Fruit fly (Drosophila melanogaster) whole organism, embryonic: ENCODE data around the gene Trxr1.

ENCODE experiments used
- CG11723 ChIP-seq: fragments of 200-800 bp; sonication (Bioruptor generic); optimal IDR thresholded peaks from 2 replicates; lab custom pipeline; 2017; ENCODE audit warnings: missing biosample characterization, mild to moderate bottlenecking, missing genetic modification characterization
- CG12219 ChIP-seq: fragments of 200-800 bp; sonication (Bioruptor generic); optimal IDR thresholded peaks from 3 replicates; lab custom pipeline; 2018; ENCODE audit warnings: missing biosample characterization, mild to moderate bottlenecking, missing genetic modification characterization
- CG12659 ChIP-seq: fragments of 200-800 bp; sonication (Bioruptor generic); optimal IDR thresholded peaks from 3 replicates; lab custom pipeline; 2017; ENCODE audit warnings: mild to moderate bottlenecking, missing biosample characterization, missing genetic modification reagents, missing genetic modification characterization
- CG12769 ChIP-seq: fragments of 200-800 bp; sonication (Bioruptor generic); optimal IDR thresholded peaks from 2 replicates; lab custom pipeline; 2019; ENCODE audit warnings: missing biosample characterization, mild to moderate bottlenecking, missing genetic modification characterization, moderate library complexity
- CG1529 ChIP-seq: fragments of 200-800 bp; sonication (Bioruptor generic); optimal IDR thresholded peaks from 3 replicates; lab custom pipeline; 2018; ENCODE audit warnings: missing biosample characterization, missing genetic modification characterization
- CG16779 ChIP-seq: fragments of 200-800 bp; sonication (Bioruptor generic); IDR thresholded peaks from 2 replicates; pipeline ENCODE4 v1.3.6; 2022; ENCODE audit warnings: missing biosample characterization, missing genetic modification characterization
- CG17568 ChIP-seq: fragments of 200-800 bp; sonication (Bioruptor generic); optimal IDR thresholded peaks from 2 replicates; lab custom pipeline; 2018; ENCODE audit warnings: missing biosample characterization, mild to moderate bottlenecking, missing genetic modification characterization, moderate library complexity
- CG18619 ChIP-seq: fragments of 200-800 bp; sonication (Bioruptor generic); optimal IDR thresholded peaks from 3 replicates; lab custom pipeline; 2017; ENCODE audit warnings: missing biosample characterization, mild to moderate bottlenecking, missing genetic modification characterization
- CG2120 ChIP-seq: fragments of 200-800 bp; sonication (Bioruptor generic); optimal IDR thresholded peaks from 3 replicates; lab custom pipeline; 2016; ENCODE audit warnings: missing biosample characterization, missing genetic modification characterization
- CG2875 ChIP-seq: fragments of 200-800 bp; sonication (Bioruptor generic); optimal IDR thresholded peaks from 2 replicates; lab custom pipeline; 2017; ENCODE audit warnings: missing biosample characterization, mild to moderate bottlenecking, missing genetic modification characterization, missing genetic modification reagents
- CG3838 ChIP-seq: fragments of 200-800 bp; sonication (Bioruptor generic); optimal IDR thresholded peaks from 3 replicates; lab custom pipeline; 2016; ENCODE audit warnings: missing biosample characterization, missing genetic modification characterization
- CG4820 ChIP-seq: fragments of 200-800 bp; sonication (Bioruptor generic); optimal IDR thresholded peaks from 3 replicates; lab custom pipeline; 2016; ENCODE audit warnings: missing biosample characterization, missing genetic modification characterization
- CG4854 ChIP-seq: fragments of 200-800 bp; sonication (Bioruptor generic); optimal IDR thresholded peaks from 2 replicates; lab custom pipeline; 2016; ENCODE audit warnings: missing biosample characterization, missing genetic modification characterization, inconsistent platforms
- CG5245 ChIP-seq: fragments of 200-800 bp; sonication (Bioruptor generic); optimal IDR thresholded peaks from 3 replicates; lab custom pipeline; 2016; ENCODE audit warnings: missing biosample characterization, missing genetic modification characterization
- CG6689 ChIP-seq: fragments of 200-800 bp; sonication (Bioruptor generic); IDR thresholded peaks from 2 replicates; pipeline ENCODE4 v1.3.6; 2022; ENCODE audit warnings: missing biosample characterization, missing genetic modification characterization
- CG7556 ChIP-seq: fragments of 200-800 bp; sonication (Bioruptor generic); optimal IDR thresholded peaks from 2 replicates; lab custom pipeline; 2017; ENCODE audit warnings: missing biosample characterization, mild to moderate bottlenecking, missing genetic modification characterization
- CG7745 ChIP-seq: fragments of 200-800 bp; sonication (Bioruptor generic); optimal IDR thresholded peaks from 2 replicates; lab custom pipeline; 2018; ENCODE audit warnings: missing biosample characterization, mild to moderate bottlenecking, missing genetic modification characterization, moderate library complexity
- CG7839 ChIP-seq: fragments of 200-800 bp; sonication (Bioruptor generic); optimal IDR thresholded peaks from 3 replicates; lab custom pipeline; 2018; ENCODE audit warnings: missing biosample characterization, mild to moderate bottlenecking, missing genetic modification characterization, moderate library complexity
- CG9727 ChIP-seq: fragments of 200-800 bp; sonication (Bioruptor generic); optimal IDR thresholded peaks from 3 replicates; lab custom pipeline; 2017; ENCODE audit warnings: missing biosample characterization, mild to moderate bottlenecking, missing genetic modification characterization
- CHES-1-like ChIP-seq: fragments of 200-800 bp; sonication (Bioruptor generic); optimal IDR thresholded peaks from 2 replicates; lab custom pipeline; 2016; ENCODE audit warnings: missing biosample characterization, missing genetic modification characterization
- CTCF ChIP-seq: fragments of 200-800 bp; sonication (Bioruptor generic); optimal IDR thresholded peaks from 2 replicates; lab custom pipeline; 2017; ENCODE audit warnings: missing biosample characterization, mild to moderate bottlenecking, missing genetic modification characterization, moderate library complexity
- D ChIP-seq, 2 experiments: fragments of 200-800 bp in 1 of 2; fragments of >200 bp in 1 of 2; sonication (Bioruptor generic) in 1 of 2; optimal IDR thresholded peaks; 2 replicates in 1 of 2; 3 replicates in 1 of 2; lab custom pipeline; 2017; ENCODE audit warnings: mild to moderate bottlenecking in 1 of 2, missing biosample characterization in 1 of 2, missing genetic modification characterization in 1 of 2, missing genetic modification reagents in 1 of 2
- HLH3B ChIP-seq: fragments of 200-800 bp; sonication (Bioruptor generic); IDR thresholded peaks from 2 replicates; pipeline ENCODE4 v1.3.6; 2022; ENCODE audit warnings: missing biosample characterization, missing genetic modification characterization
- Hr39 ChIP-seq: fragments of >200 bp; optimal IDR thresholded peaks from 2 replicates; lab custom pipeline; 2017
- Meics ChIP-seq: fragments of 200-800 bp; sonication (Bioruptor generic); optimal IDR thresholded peaks from 2 replicates; lab custom pipeline; 2017; ENCODE audit warnings: missing biosample characterization, mild to moderate bottlenecking, missing genetic modification characterization
- NC2α ChIP-seq: fragments of 200-800 bp; sonication (Bioruptor generic); optimal IDR thresholded peaks from 2 replicates; lab custom pipeline; 2016; ENCODE audit warnings: missing biosample characterization, missing genetic modification characterization
- Six4 ChIP-seq: fragments of 200-800 bp; sonication (Bioruptor generic); optimal IDR thresholded peaks from 2 replicates; lab custom pipeline; 2016; ENCODE audit warnings: missing biosample characterization, missing genetic modification characterization
- Sox100B ChIP-seq: fragments of 200-800 bp; sonication (Bioruptor generic); optimal IDR thresholded peaks from 3 replicates; lab custom pipeline; 2018; ENCODE audit warnings: missing biosample characterization, mild to moderate bottlenecking, missing genetic modification characterization
- Stat92E ChIP-seq, 3 experiments: fragments of >200 bp in 2 of 3; fragments of 200-800 bp in 1 of 3; sonication (Bioruptor generic) in 1 of 3; optimal IDR thresholded peaks; 2 replicates each; lab custom pipeline; 2017 to 2019; ENCODE audit warnings: missing biosample characterization in 3 of 3, missing genetic modification characterization in 3 of 3, mild to moderate bottlenecking in 1 of 3, moderate library complexity in 1 of 3
- ash1 ChIP-seq: fragments of 200-800 bp; sonication (Bioruptor generic); optimal IDR thresholded peaks from 2 replicates; lab custom pipeline; 2018; ENCODE audit warnings: missing biosample characterization, mild to moderate bottlenecking, missing genetic modification characterization
- bigmax ChIP-seq: fragments of 200-800 bp; sonication (Bioruptor generic); optimal IDR thresholded peaks from 2 replicates; lab custom pipeline; 2018; ENCODE audit warnings: missing biosample characterization, mild to moderate bottlenecking, missing genetic modification characterization
- croc ChIP-seq: fragments of 200-800 bp; sonication (Bioruptor generic); conservative IDR thresholded peaks from 3 replicates; pipeline ENCODE4 v1.3.6; 2022; ENCODE audit warnings: missing biosample characterization, missing genetic modification characterization
- cwo ChIP-seq: fragments of 200-800 bp; sonication (Bioruptor generic); optimal IDR thresholded peaks from 3 replicates; lab custom pipeline; 2017; ENCODE audit warnings: missing biosample characterization, missing genetic modification characterization, mild to moderate bottlenecking, moderate library complexity, missing genetic modification reagents
- dan ChIP-seq: fragments of 200-800 bp; sonication (Bioruptor generic); IDR thresholded peaks from 2 replicates; pipeline ENCODE4 v1.3.6; 2022; ENCODE audit warnings: missing biosample characterization, missing genetic modification characterization
- danr ChIP-seq: fragments of 200-800 bp; sonication (Bioruptor generic); IDR thresholded peaks from 2 replicates; pipeline ENCODE4 v1.3.6; 2022; ENCODE audit warnings: missing biosample characterization, missing genetic modification characterization
- fd102C ChIP-seq: fragments of 200-800 bp; sonication (Bioruptor generic); optimal IDR thresholded peaks from 2 replicates; lab custom pipeline; 2018; ENCODE audit warnings: missing biosample characterization, mild to moderate bottlenecking, missing genetic modification characterization, moderate library complexity
- gcm2 ChIP-seq: fragments of 200-800 bp; sonication (Bioruptor generic); optimal IDR thresholded peaks from 2 replicates; lab custom pipeline; 2016; ENCODE audit warnings: missing biosample characterization, missing genetic modification characterization
- gro ChIP-seq: fragments of 200-800 bp; sonication (Bioruptor generic); optimal IDR thresholded peaks from 2 replicates; lab custom pipeline; 2016; ENCODE audit warnings: missing biosample characterization, missing genetic modification characterization
- hkb ChIP-seq, 2 experiments: fragments of 200-800 bp in 1 of 2; fragments of >200 bp in 1 of 2; sonication (Bioruptor generic) in 1 of 2; IDR thresholded peaks in 1 of 2; optimal IDR thresholded peaks in 1 of 2; 2 replicates each; pipeline versions ENCODE4 v1.3.6 to Lab custom; 2017 to 2022; ENCODE audit warnings: missing biosample characterization in 1 of 2, missing genetic modification characterization in 1 of 2
- lab ChIP-seq: fragments of 200-800 bp; sonication (Bioruptor generic); optimal IDR thresholded peaks from 3 replicates; lab custom pipeline; 2017; ENCODE audit warnings: missing biosample characterization, missing genetic modification characterization, mild to moderate bottlenecking, moderate library complexity, missing genetic modification reagents
- maf-S ChIP-seq: fragments of 200-800 bp; sonication (Bioruptor generic); optimal IDR thresholded peaks from 2 replicates; lab custom pipeline; 2016; ENCODE audit warnings: missing biosample characterization, missing genetic modification characterization
- ro ChIP-seq: fragments of 200-800 bp; sonication (Bioruptor generic); IDR thresholded peaks from 2 replicates; pipeline ENCODE4 v1.3.6; 2022; ENCODE audit warnings: missing biosample characterization, missing genetic modification characterization
- schlank ChIP-seq: fragments of 200-800 bp; sonication (Bioruptor generic); optimal IDR thresholded peaks from 2 replicates; lab custom pipeline; 2018; ENCODE audit warnings: missing biosample characterization, mild to moderate bottlenecking, missing genetic modification characterization
- slp2 ChIP-seq: fragments of 200-800 bp; sonication (Bioruptor generic); optimal IDR thresholded peaks from 2 replicates; lab custom pipeline; 2016; ENCODE audit warnings: missing biosample characterization, missing genetic modification characterization
- stc ChIP-seq: fragments of 200-800 bp; sonication (Bioruptor generic); IDR thresholded peaks from 2 replicates; pipeline ENCODE4 v1.3.6; 2022; ENCODE audit warnings: missing biosample characterization, missing genetic modification characterization
- tup ChIP-seq: fragments of 200-800 bp; sonication (Bioruptor generic); optimal IDR thresholded peaks from 2 replicates; lab custom pipeline; 2016; ENCODE audit warnings: missing biosample characterization, mild to moderate bottlenecking, missing genetic modification characterization, moderate library complexity
- wek ChIP-seq: fragments of 200-800 bp; sonication (Bioruptor generic); optimal IDR thresholded peaks from 3 replicates; lab custom pipeline; 2018; ENCODE audit warnings: missing biosample characterization, mild to moderate bottlenecking, missing genetic modification characterization, moderate library complexity
- zen ChIP-seq: fragments of 200-800 bp; sonication (Bioruptor generic); optimal IDR thresholded peaks from 3 replicates; lab custom pipeline; 2018; ENCODE audit warnings: missing biosample characterization, mild to moderate bottlenecking, missing genetic modification characterization, moderate library complexity

Trxr1 gene

dm6 chrX:8229918-8230699 lies 12.2 kb upstream of the Trxr1 start (continued):
- TF ChIP-seq cwo (peak; percentile 10), slp2 (GFP tag; lab: Kevin White, UChicago) (peak; percentile 8), ash1 (GFP tag; lab: Kevin White, UChicago) (peak; percentile 70), HLH3B (GFP tag; lab: Robert Waterston, UW) (peak; percentile 48; the same call in 1 of the 2 replicates), bigmax (peak; percentile 18), hkb (optimal IDR thresholded peaks at IDR 0.05; lab: Kevin White, UChicago) (no peak), hkb (GFP tag; IDR thresholded peaks at IDR 0.05; lab: Robert Waterston, UW) (0 out of 2 replicates have a peak, but pooled peaks have one; percentile 22), CG4820 (GFP tag; lab: Kevin White, UChicago) (peak; percentile 13), Hr39 (lab: Kevin White, UChicago) (peak; percentile 20), D (optimal IDR thresholded peaks at IDR 0.05; lab: Kevin White, UChicago) (no peak), D (GFP tag; optimal IDR thresholded peaks at IDR 0.05; lab: Kevin White, UChicago) (peak; percentile 75), maf-S (GFP tag; lab: Kevin White, UChicago) (peak; percentile 4), tup (GFP tag; lab: Kevin White, UChicago) (peak; percentile 11), CG7839 (tag; lab: Kevin White, UChicago) (peak; percentile 17), CG16779 (GFP tag; lab: Robert Waterston, UW) (no peak), croc (GFP tag; lab: Robert Waterston, UW) (no peak), CG12769 (tag; lab: Kevin White, UChicago) (peak; percentile 25), gcm2 (GFP tag; lab: Kevin White, UChicago) (no peak), Six4 (GFP tag; lab: Kevin White, UChicago) (peak; percentile 50), CG12659 (peak; percentile 53), CG17568 (GFP tag; lab: Kevin White, UChicago) (peak; percentile 69), CG18619 (GFP tag; lab: Kevin White, UChicago) (peak; percentile 49), CG2120 (GFP tag; lab: Kevin White, UChicago) (peak; percentile 13), Sox100B (GFP tag; lab: Kevin White, UChicago) (peak; percentile 64), zen (tag; lab: Kevin White, UChicago) (peak; percentile 4), CTCF (GFP tag; lab: Kevin White, UChicago) (peak; percentile 15), CG9727 (GFP tag; lab: Kevin White, UChicago) (peak; percentile 79), dan (GFP tag; lab: Robert Waterston, UW) (no peak), CG7745 (tag; lab: Kevin White, UChicago) (peak; percentile 39), CG12219 (GFP tag; lab: Kevin White, UChicago) (peak; percentile 49), CG3838 (GFP tag; lab: Kevin White, UChicago) (peak; percentile 12), CHES-1-like (GFP tag; lab: Kevin White, UChicago) (peak; percentile 24), CG7556 (GFP tag; lab: Kevin White, UChicago) (peak; percentile 47), CG4854 (peak; percentile 48), lab (GFP tag; lab: Kevin White, UChicago) (peak; percentile 87), CG6689 (GFP tag; lab: Robert Waterston, UW) (0 out of 2 replicates have a peak, but pooled peaks have one; percentile 39), CG11723 (GFP tag; lab: Kevin White, UChicago) (peak; percentile 38), fd102C (GFP tag; lab: Kevin White, UChicago) (peak; percentile 58), danr (no peak), ro (no peak), wek (peak; percentile 77), Stat92E (GFP tag; optimal IDR thresholded peaks at IDR 0.05; lab: Kevin White, UChicago) (no peak), Meics (GFP tag; lab: Kevin White, UChicago) (peak; percentile 38), NC2α (GFP tag; lab: Kevin White, UChicago) (peak; percentile 30), CG2875 (GFP tag; lab: Kevin White, UChicago) (peak; percentile 78), schlank (peak; percentile 35), CG5245 (GFP tag; lab: Kevin White, UChicago) (no peak), gro (GFP tag; lab: Kevin White, UChicago) (no peak), CG1529 (GFP tag; lab: Kevin White, UChicago) (peak; percentile 45), stc (GFP tag; lab: Robert Waterston, UW) (peak; percentile 58; the same call in 1 of the 2 replicates)
